Fruit fly (Drosophila melanogaster) whole organism, embryonic: Measurements from ENCODE around the gene CG1896.

Experiments
- Atf6 ChIP-seq: fragments of 200-800 bp; sonication (Bioruptor generic); IDR thresholded peaks from 2 replicates; pipeline ENCODE4 v1.3.6; 2022; ENCODE audit warnings: missing biosample characterization, missing genetic modification characterization
- C15 ChIP-seq: fragments of 200-800 bp; sonication (Bioruptor generic); IDR thresholded peaks from 3 replicates; pipeline ENCODE4 v1.3.6; 2022; ENCODE audit warnings: missing biosample characterization, missing genetic modification characterization
- CG1024 ChIP-seq: fragments of 200-800 bp; sonication (Bioruptor generic); IDR thresholded peaks from 2 replicates; pipeline ENCODE4 v1.3.6; 2022; ENCODE audit warnings: missing biosample characterization, missing genetic modification characterization
- CG11085 ChIP-seq: fragments of 200-800 bp; sonication (Bioruptor generic); IDR thresholded peaks from 2 replicates; pipeline ENCODE4 v1.3.6; 2022; ENCODE audit warnings: missing biosample characterization, missing genetic modification characterization
- CG11695 ChIP-seq: fragments of 200-800 bp; sonication (Bioruptor generic); IDR thresholded peaks from 3 replicates; pipeline ENCODE4 v1.3.6; 2022; ENCODE audit warnings: missing biosample characterization, missing genetic modification characterization
- CG12155 ChIP-seq: fragments of 200-800 bp; sonication (Bioruptor generic); optimal IDR thresholded peaks from 3 replicates; lab custom pipeline; 2016; ENCODE audit warnings: missing biosample characterization, missing genetic modification characterization
- CG12219 ChIP-seq: fragments of 200-800 bp; sonication (Bioruptor generic); optimal IDR thresholded peaks from 3 replicates; lab custom pipeline; 2018; ENCODE audit warnings: missing biosample characterization, mild to moderate bottlenecking, missing genetic modification characterization
- CG14667 ChIP-seq: fragments of 200-800 bp; sonication (Bioruptor generic); IDR thresholded peaks from 2 replicates; pipeline ENCODE4 v1.3.6; 2022; ENCODE audit warnings: missing biosample characterization, missing genetic modification characterization
- CG17829 ChIP-seq: fragments of 200-800 bp; optimal IDR thresholded peaks from 2 replicates; lab custom pipeline; 2019; ENCODE audit warnings: missing biosample characterization, mild to moderate bottlenecking, missing genetic modification characterization, moderate library complexity
- CG2199 ChIP-seq: fragments of 200-800 bp; sonication (Bioruptor generic); IDR thresholded peaks from 3 replicates; pipeline ENCODE4 v1.3.6; 2022; ENCODE audit warnings: missing biosample characterization, missing genetic modification characterization
- CG30403 ChIP-seq: fragments of 200-800 bp; sonication (Bioruptor generic); optimal IDR thresholded peaks from 3 replicates; lab custom pipeline; 2016; ENCODE audit warnings: missing biosample characterization, missing genetic modification characterization
- CG32532 ChIP-seq: fragments of 200-800 bp; sonication (Bioruptor generic); IDR thresholded peaks from 2 replicates; pipeline ENCODE4 v1.3.6; 2022; ENCODE audit warnings: missing biosample characterization, missing genetic modification characterization
- CG34376 ChIP-seq: fragments of 200-800 bp; sonication (Bioruptor generic); optimal IDR thresholded peaks from 2 replicates; lab custom pipeline; 2018; ENCODE audit warnings: missing biosample characterization, mild to moderate bottlenecking, missing genetic modification characterization
- CG4404 ChIP-seq: fragments of 200-800 bp; sonication (Bioruptor generic); IDR thresholded peaks from 2 replicates; pipeline ENCODE4 v1.3.6; 2022; ENCODE audit warnings: missing biosample characterization, missing genetic modification characterization
- CG4617 ChIP-seq: fragments of 200-800 bp; sonication (Bioruptor generic); optimal IDR thresholded peaks from 3 replicates; lab custom pipeline; 2016; ENCODE audit warnings: missing biosample characterization, missing genetic modification characterization, borderline replicate concordance
- CG4820 ChIP-seq: fragments of 200-800 bp; sonication (Bioruptor generic); optimal IDR thresholded peaks from 3 replicates; lab custom pipeline; 2016; ENCODE audit warnings: missing biosample characterization, missing genetic modification characterization
- CG5245 ChIP-seq: fragments of 200-800 bp; sonication (Bioruptor generic); optimal IDR thresholded peaks from 3 replicates; lab custom pipeline; 2016; ENCODE audit warnings: missing biosample characterization, missing genetic modification characterization
- CG6272 ChIP-seq: fragments of 200-800 bp; sonication (Bioruptor generic); IDR thresholded peaks from 2 replicates; pipeline ENCODE4 v1.3.6; 2022; ENCODE audit warnings: missing biosample characterization, missing genetic modification characterization
- CG7928 ChIP-seq: fragments of 200-800 bp; sonication (Bioruptor generic); optimal IDR thresholded peaks from 2 replicates; lab custom pipeline; 2017; ENCODE audit warnings: missing biosample characterization, mild to moderate bottlenecking, missing genetic modification characterization
- CG8290 ChIP-seq, 3 experiments: fragments of 200-800 bp; sonication (Bioruptor generic); optimal IDR thresholded peaks; 2 replicates each; lab custom pipeline; 2016 to 2019; ENCODE audit warnings: missing biosample characterization in 3 of 3, missing genetic modification characterization in 3 of 3, mild to moderate bottlenecking in 2 of 3, moderate library complexity in 1 of 3
- CG9797 ChIP-seq: fragments of 200-800 bp; sonication (Bioruptor generic); optimal IDR thresholded peaks from 3 replicates; lab custom pipeline; 2018; ENCODE audit warnings: missing biosample characterization, mild to moderate bottlenecking, missing genetic modification characterization
- Dbx ChIP-seq: fragments of 200-800 bp; sonication (Bioruptor generic); IDR thresholded peaks from 3 replicates; pipeline ENCODE4 v1.3.6; 2022; ENCODE audit warnings: missing biosample characterization, missing genetic modification characterization
- Dll ChIP-seq: fragments of 200-800 bp; sonication (Bioruptor generic); IDR thresholded peaks from 4 replicates; pipeline ENCODE4 v1.3.6; 2022; ENCODE audit warnings: missing biosample characterization, missing genetic modification characterization; ENCODE audit not compliant: partially characterized antibody
- Doc3 ChIP-seq: fragments of 200-800 bp; sonication (Bioruptor generic); IDR thresholded peaks from 3 replicates; pipeline ENCODE4 v1.3.6; 2022; ENCODE audit warnings: missing biosample characterization, missing genetic modification characterization; ENCODE audit not compliant: partially characterized antibody
- Eip74EF ChIP-seq, 2 experiments: fragments of 200-800 bp in 1 of 2; fragments of >200 bp in 1 of 2; sonication (Bioruptor generic) in 1 of 2; optimal IDR thresholded peaks; 2 replicates each; lab custom pipeline; 2017 to 2019; ENCODE audit warnings: missing biosample characterization in 2 of 2, missing genetic modification characterization in 2 of 2, mild to moderate bottlenecking in 1 of 2, moderate library complexity in 1 of 2
- Med ChIP-seq: fragments of 200-800 bp; sonication (Bioruptor generic); peaks from one replicate; lab custom pipeline; 2016; ENCODE audit warnings: missing biosample characterization, missing genetic modification characterization, mild to moderate bottlenecking, inconsistent platforms, moderate library complexity
- NFAT ChIP-seq: fragments of 200-800 bp; sonication (Bioruptor generic); IDR thresholded peaks from 2 replicates; pipeline ENCODE4 v1.3.6; 2022; ENCODE audit warnings: missing biosample characterization, missing genetic modification characterization
- Oli ChIP-seq: fragments of 200-800 bp; sonication (Bioruptor generic); optimal IDR thresholded peaks from 2 replicates; lab custom pipeline; 2018; ENCODE audit warnings: missing biosample characterization, mild to moderate bottlenecking, missing genetic modification characterization, moderate library complexity
- Opbp ChIP-seq: fragments of 200-800 bp; sonication (Bioruptor generic); IDR thresholded peaks from 3 replicates; pipeline ENCODE4 v1.3.6; 2022; ENCODE audit warnings: missing biosample characterization, missing genetic modification characterization; ENCODE audit not compliant: partially characterized antibody
- Rx ChIP-seq: fragments of 200-800 bp; sonication (Bioruptor generic); IDR thresholded peaks from 2 replicates; pipeline ENCODE4 v1.3.6; 2022; ENCODE audit warnings: missing biosample characterization, missing genetic modification characterization
- Scr ChIP-seq: fragments of 200-800 bp; sonication (Bioruptor generic); IDR thresholded peaks from 2 replicates; pipeline ENCODE4 v1.3.6; 2022; ENCODE audit warnings: missing biosample characterization, missing genetic modification characterization; ENCODE audit not compliant: partially characterized antibody
- Trl ChIP-seq, 3 experiments: fragments of >200 bp in 2 of 3; fragments of 200-800 bp in 1 of 3; sonication (Bioruptor generic) in 1 of 3; optimal IDR thresholded peaks; 2 replicates in 1 of 3; 3 replicates in 2 of 3; lab custom pipeline; 2016 to 2017; ENCODE audit warnings: missing biosample characterization in 1 of 3, missing genetic modification characterization in 1 of 3
- ap ChIP-seq: fragments of 200-800 bp; sonication (Bioruptor generic); IDR thresholded peaks from 2 replicates; pipeline ENCODE4 v1.3.6; 2022; ENCODE audit warnings: missing biosample characterization, missing genetic modification characterization
- bcd ChIP-seq: fragments of 200-800 bp; sonication (Bioruptor generic); optimal IDR thresholded peaks from 2 replicates; lab custom pipeline; 2017; ENCODE audit warnings: missing biosample characterization, mild to moderate bottlenecking, missing genetic modification characterization
- bowl ChIP-seq: fragments of 200-800 bp; sonication (Bioruptor generic); IDR thresholded peaks from 2 replicates; pipeline ENCODE4 v1.3.6; 2022; ENCODE audit warnings: missing biosample characterization, missing genetic modification characterization
- maf-S ChIP-seq: fragments of 200-800 bp; sonication (Bioruptor generic); optimal IDR thresholded peaks from 2 replicates; lab custom pipeline; 2016; ENCODE audit warnings: missing biosample characterization, missing genetic modification characterization
- mam ChIP-seq: fragments of 200-800 bp; sonication (Bioruptor generic); optimal IDR thresholded peaks from 3 replicates; lab custom pipeline; 2016; ENCODE audit warnings: missing biosample characterization, missing genetic modification characterization
- scrt ChIP-seq: fragments of 200-800 bp; sonication (Bioruptor generic); optimal IDR thresholded peaks from 2 replicates; lab custom pipeline; 2018; ENCODE audit warnings: missing biosample characterization, mild to moderate bottlenecking, missing genetic modification characterization, moderate library complexity
- sisA ChIP-seq: fragments of 200-800 bp; sonication (Bioruptor generic); IDR thresholded peaks from 2 replicates; pipeline ENCODE4 v1.3.6; 2022; ENCODE audit warnings: missing biosample characterization, missing genetic modification characterization
- stwl ChIP-seq: fragments of 200-800 bp; sonication (Bioruptor generic); optimal IDR thresholded peaks from 3 replicates; lab custom pipeline; 2018; ENCODE audit warnings: missing biosample characterization, mild to moderate bottlenecking, missing genetic modification characterization, moderate library complexity
- tio ChIP-seq: fragments of 200-800 bp; sonication (Bioruptor generic); optimal IDR thresholded peaks from 2 replicates; lab custom pipeline; 2017; ENCODE audit warnings: missing biosample characterization, missing genetic modification characterization, inconsistent platforms
- trh ChIP-seq: fragments of 200-800 bp; sonication (Bioruptor generic); optimal IDR thresholded peaks from 2 replicates; lab custom pipeline; 2016; ENCODE audit warnings: missing biosample characterization, missing genetic modification characterization
- tx ChIP-seq: fragments of 200-800 bp; sonication (Bioruptor generic); optimal IDR thresholded peaks from 2 replicates; lab custom pipeline; 2016; ENCODE audit warnings: missing biosample characterization, missing genetic modification characterization
- wdn ChIP-seq: fragments of 200-800 bp; sonication (Bioruptor generic); IDR thresholded peaks from 2 replicates; pipeline ENCODE4 v1.3.6; 2022; ENCODE audit warnings: missing biosample characterization, missing genetic modification characterization

CG1896 gene

DNA sequence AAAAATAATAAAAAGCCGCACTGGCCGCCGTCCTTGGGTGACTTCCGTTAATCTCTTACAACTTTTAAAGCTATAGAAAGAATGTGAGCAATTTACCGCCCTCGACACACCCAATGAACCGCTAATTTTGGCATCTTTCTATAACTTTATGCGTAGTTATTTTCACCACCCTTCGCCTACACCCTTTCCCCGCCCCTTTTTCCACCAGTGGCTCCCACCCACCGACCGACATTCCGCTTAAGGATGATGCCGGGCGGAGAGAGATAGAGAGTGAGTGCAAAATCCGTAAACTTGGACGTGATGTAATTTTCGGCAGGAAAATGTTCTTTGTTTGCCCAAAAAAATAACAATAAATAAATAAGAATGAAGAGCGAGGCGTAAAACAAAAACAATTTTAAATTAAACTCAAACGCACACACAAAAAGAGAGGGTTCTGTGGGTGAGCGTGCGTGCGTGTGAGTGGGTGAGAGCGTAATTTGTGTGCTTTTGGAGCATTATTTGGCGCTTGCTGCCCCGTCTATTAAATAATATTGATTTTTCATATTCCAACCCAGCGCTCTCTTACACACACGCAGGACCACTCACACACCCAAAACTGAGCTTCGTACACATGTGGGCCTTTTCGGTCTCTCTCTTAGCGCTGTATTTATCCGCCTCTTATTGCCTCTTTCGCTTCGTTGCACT is 33.5 kb downstream of the CG1896 start (continued):
- TF ChIP-seq CG12219 (no peak), Trl (optimal IDR thresholded peaks at IDR 0.05; lab: Kevin White, UChicago) (peak; percentile 70 to 95), Trl (GFP tag; optimal IDR thresholded peaks at IDR 0.05; lab: Kevin White, UChicago) (no peak), Opbp (GFP tag; lab: Robert Waterston, UW) (no peak), CG14667 (GFP tag; lab: Robert Waterston, UW) (no peak), wdn (GFP tag; lab: Robert Waterston, UW) (no peak), Rx (GFP tag; lab: Robert Waterston, UW) (no peak), tx (GFP tag; lab: Kevin White, UChicago) (no peak), mam (GFP tag; lab: Kevin White, UChicago) (no peak), CG4404 (GFP tag; lab: Robert Waterston, UW) (no peak), CG2199 (GFP tag; lab: Robert Waterston, UW) (no peak), ap (GFP tag; lab: Robert Waterston, UW) (no peak), Atf6 (GFP tag; lab: Robert Waterston, UW) (0 out of 2 replicates have a peak, but pooled peaks have one; percentile 14), CG4617 (GFP tag; lab: Kevin White, UChicago) (no peak), CG8290 (GFP tag; optimal IDR thresholded peaks at IDR 0.05; lab: Kevin White, UChicago) (no peak), CG8290 (tag; optimal IDR thresholded peaks at IDR 0.05; lab: Kevin White, UChicago) (no peak), NFAT (GFP tag; lab: Robert Waterston, UW) (no peak), CG1024 (no peak), CG11085 (no peak), CG7928 (no peak), stwl (no peak), CG11695 (GFP tag; lab: Robert Waterston, UW) (0 out of 3 replicates have a peak, but pooled peaks have one; percentile 6), C15 (GFP tag; lab: Robert Waterston, UW) (no peak), CG5245 (GFP tag; lab: Kevin White, UChicago) (no peak), Dll (GFP tag; lab: Robert Waterston, UW) (no peak), Doc3 (GFP tag; lab: Robert Waterston, UW) (no peak), Med (GFP tag; lab: Kevin White, UChicago) (peak; percentile 83), trh (GFP tag; lab: Kevin White, UChicago) (no peak), Oli (no peak), tio (GFP tag; lab: Kevin White, UChicago) (no peak), Eip74EF (GFP tag; optimal IDR thresholded peaks at IDR 0.05; lab: Kevin White, UChicago) (no peak), CG9797 (GFP tag; lab: Kevin White, UChicago) (no peak), maf-S (no peak), bowl (GFP tag; lab: Robert Waterston, UW) (no peak), Scr (GFP tag; lab: Robert Waterston, UW) (no peak), CG6272 (GFP tag; lab: Robert Waterston, UW) (no peak), CG4820 (GFP tag; lab: Kevin White, UChicago) (no peak), CG32532 (GFP tag; lab: Robert Waterston, UW) (no peak; the same call in 1 of the 2 replicates), CG34376 (GFP tag; lab: Kevin White, UChicago) (peak; percentile 38), sisA (no peak), scrt (GFP tag; lab: Kevin White, UChicago) (no peak), bcd (no peak), CG17829 (tag; lab: Kevin White, UChicago) (no peak), Dbx (GFP tag; lab: Robert Waterston, UW) (no peak), CG30403 (GFP tag; lab: Kevin White, UChicago) (no peak), CG12155 (GFP tag; lab: Kevin White, UChicago) (no peak)
